Worm (Caenorhabditis elegans): ENCODE data around the gene tub-1.
A peak's percentile ranks its signal among the peaks of the same experiment; 100 is the strongest.

tub-1 gene

DNA sequence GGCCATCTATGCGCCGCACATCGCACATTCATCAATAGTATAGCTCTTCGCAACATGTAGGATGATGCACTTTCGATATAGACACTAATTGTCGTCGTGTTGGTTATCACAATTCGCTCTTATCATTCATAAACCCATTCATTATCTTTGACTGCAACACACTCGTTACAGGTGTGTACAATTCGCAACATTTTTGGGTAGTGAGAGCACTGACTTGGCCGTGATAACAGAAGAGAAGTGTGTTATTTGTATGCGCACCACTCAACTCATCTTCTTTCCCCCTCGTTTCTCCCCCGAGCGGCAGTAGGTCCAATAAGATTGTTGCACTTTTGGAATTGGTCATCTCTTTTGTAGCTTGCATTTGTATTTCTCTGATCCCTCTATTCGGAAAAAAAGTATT lies 29.5 kb downstream of the tub-1 start (continued):
- TF ChIP-seq T20F7.1 (GFP tag; optimal IDR thresholded peaks at IDR 0.05) (no peak), lin-38 (GFP tag; IDR thresholded peaks at IDR 0.05) (no peak), ces-1 (GFP tag; optimal IDR thresholded peaks at IDR 0.05) (no peak), lin-15B (tag; optimal IDR thresholded peaks at IDR 0.05) (no peak), pqm-1 (tag; optimal IDR thresholded peaks at IDR 0.05) (peak; percentile 97), zfp-2 (tag; optimal IDR thresholded peaks at IDR 0.05) (no peak), arid-1 (GFP tag; conservative IDR thresholded peaks at IDR 0.05) (no peak), ceh-44 (GFP tag; IDR thresholded peaks at IDR 0.05) (no peak), lin-39 (tag; optimal IDR thresholded peaks at IDR 0.05) (no peak), nhr-25 (tag; optimal IDR thresholded peaks at IDR 0.05; ENCODE audit: borderline replicate concordance, insufficient read depth) (no peak), ceh-62 (tag; optimal IDR thresholded peaks at IDR 0.05) (no peak), unc-130 (GFP tag; optimal IDR thresholded peaks at IDR 0.05) (no peak), daf-16 (GFP tag; optimal IDR thresholded peaks at IDR 0.05) (no peak), daf-16 (tag; optimal IDR thresholded peaks at IDR 0.05) (peak; percentile 84), zag-1 (tag; optimal IDR thresholded peaks at IDR 0.05) (no peak), zip-11 (GFP tag; IDR thresholded peaks at IDR 0.05) (no peak), dpl-1 (GFP tag; optimal IDR thresholded peaks at IDR 0.05) (no peak), jun-1 (tag; optimal IDR thresholded peaks at IDR 0.05) (no peak), cey-2 (tag; optimal IDR thresholded peaks at IDR 0.05; ENCODE audit: borderline replicate concordance, insufficient read depth) (no peak), F10B5.3 (tag; optimal IDR thresholded peaks at IDR 0.05) (no peak), ZK337.2 (GFP tag; IDR thresholded peaks at IDR 0.05) (no peak), mep-1 (tag; optimal IDR thresholded peaks at IDR 0.05) (peak; percentile 29), vab-7 (GFP tag; IDR thresholded peaks at IDR 0.05) (no peak), ceh-32 (tag; optimal IDR thresholded peaks at IDR 0.05; ENCODE audit: poor library complexity) (no peak), Y105C5A.15 (GFP tag; IDR thresholded peaks at IDR 0.05) (no peak), dmd-8 (GFP tag; IDR thresholded peaks at IDR 0.05) (no peak), R02D3.7 (tag; optimal IDR thresholded peaks at IDR 0.05) (no peak), snpc-1.2 (GFP tag; IDR thresholded peaks at IDR 0.05) (no peak), php-3 (GFP tag; IDR thresholded peaks at IDR 0.05) (peak; percentile 23; the same call in 1 of the 2 replicates)

DNA sequence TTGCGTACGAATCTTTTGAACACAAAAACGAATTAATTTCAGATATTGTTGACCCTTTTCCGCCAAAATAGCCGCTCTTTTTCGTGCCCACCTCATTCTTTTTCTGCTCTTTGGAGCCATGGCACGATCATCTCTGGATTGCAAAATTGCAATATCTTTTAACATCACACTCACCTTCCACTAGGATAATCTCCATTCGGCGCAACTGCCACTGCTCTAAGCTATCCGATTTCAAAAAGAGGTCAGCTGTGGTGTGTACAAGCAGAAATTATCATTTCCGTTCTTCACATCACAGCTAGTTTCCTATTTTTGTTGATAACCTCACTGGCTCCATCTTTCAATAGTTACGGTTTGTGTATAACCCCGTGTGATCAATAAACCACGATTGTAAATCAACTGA lies 30.1 kb downstream of the tub-1 start:
- peak; percentile 82 for TF ChIP-seq aha-1 (tag)
- no peak for TF ChIP-seq daf-16 (GFP tag; optimal IDR thresholded peaks at IDR 0.05)
- TF ChIP-seq daf-16 (tag; optimal IDR thresholded peaks at IDR 0.05), result peak; percentile 5
- no peak for TF ChIP-seq F26F4.8 (GFP tag; conservative IDR thresholded peaks at IDR 0.05)

DNA sequence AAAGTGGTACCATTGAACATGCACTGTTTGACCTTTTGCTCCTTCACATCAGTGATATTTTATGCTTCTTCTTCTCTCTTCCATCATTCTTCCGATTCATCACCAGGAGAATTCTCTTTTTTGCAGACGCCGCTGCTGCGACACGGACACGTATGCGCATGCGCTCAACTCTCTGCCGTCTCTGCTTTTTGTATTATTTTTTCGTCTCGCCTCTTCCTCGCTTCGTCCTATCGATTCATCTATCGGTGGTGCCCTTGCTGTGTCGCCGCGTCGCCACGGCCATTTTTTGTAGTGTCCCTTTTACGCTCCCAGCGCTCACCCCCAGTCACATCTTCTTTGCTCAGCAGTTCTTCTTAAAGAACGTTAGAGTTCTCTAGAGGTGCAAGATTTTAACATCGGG lies 30.6 kb downstream of the tub-1 start:
- TF ChIP-seq vab-7 (GFP tag; IDR thresholded peaks at IDR 0.05) (peak; percentile 41; the same call in 1 of the 2 replicates), lsy-2 (tag; optimal IDR thresholded peaks at IDR 0.05) (peak; percentile 59 to 75), nhr-28 (tag; optimal IDR thresholded peaks at IDR 0.05) (peak; percentile 58), ctbp-1 (GFP tag; IDR thresholded peaks at IDR 0.05) (peak; percentile 70), egl-43 (GFP tag; IDR thresholded peaks at IDR 0.05) (peak; percentile 60), dmd-8 (GFP tag; IDR thresholded peaks at IDR 0.05) (no peak), daf-8 (GFP tag; IDR thresholded peaks at IDR 0.05) (no peak), ceh-20 (GFP tag; IDR thresholded peaks at IDR 0.05) (0 out of 2 replicates have a peak, but pooled peaks have one; percentile 29), jun-1 (tag; optimal IDR thresholded peaks at IDR 0.05) (no peak), nhr-6 (tag; optimal IDR thresholded peaks at IDR 0.05) (peak; percentile 9), dve-1 (tag; optimal IDR thresholded peaks at IDR 0.05; ENCODE audit: insufficient read depth) (peak; percentile 47), lin-38 (GFP tag; IDR thresholded peaks at IDR 0.05) (peak; percentile 54), hif-1 (tag; optimal IDR thresholded peaks at IDR 0.05) (peak in 1 of 2 experiments; percentile 55), nhr-48 (tag; optimal IDR thresholded peaks at IDR 0.05) (no peak), mep-1 (tag; optimal IDR thresholded peaks at IDR 0.05) (peak; percentile 64), madf-9 (GFP tag; conservative IDR thresholded peaks at IDR 0.05) (no peak), unc-62 (GFP tag; optimal IDR thresholded peaks at IDR 0.05 in 1 of 2) (no peak), unc-62 (tag; optimal IDR thresholded peaks at IDR 0.05) (no peak), ceh-44 (GFP tag; IDR thresholded peaks at IDR 0.05) (no peak), set-16 (GFP tag; IDR thresholded peaks at IDR 0.05) (no peak), daf-16 (GFP tag; optimal IDR thresholded peaks at IDR 0.05) (no peak), daf-16 (tag; optimal IDR thresholded peaks at IDR 0.05) (peak; percentile 25), hmg-1.1 (GFP tag; IDR thresholded peaks at IDR 0.05) (peak; percentile 76), zip-2 (tag; optimal IDR thresholded peaks at IDR 0.05) (no peak), attf-4 (tag; optimal IDR thresholded peaks at IDR 0.05) (no peak), hlh-30 (tag; optimal IDR thresholded peaks at IDR 0.05; ENCODE audit: insufficient read depth) (peak; percentile 59)

Data from whole organism, L4 larva.